Fruit fly (Drosophila melanogaster): Measurements from ENCODE around the gene HLH3B.

dm6 chrX:2653533-2654296 lies 27.8 kb downstream of the HLH3B start:
- no peak for TF ChIP-seq psq (optimal IDR thresholded peaks at IDR 0.05)
- TF ChIP-seq h (optimal IDR thresholded peaks at IDR 0.05) = no peak
